Worm (Caenorhabditis elegans): ENCODE results near the gene srh-69.

DNA sequence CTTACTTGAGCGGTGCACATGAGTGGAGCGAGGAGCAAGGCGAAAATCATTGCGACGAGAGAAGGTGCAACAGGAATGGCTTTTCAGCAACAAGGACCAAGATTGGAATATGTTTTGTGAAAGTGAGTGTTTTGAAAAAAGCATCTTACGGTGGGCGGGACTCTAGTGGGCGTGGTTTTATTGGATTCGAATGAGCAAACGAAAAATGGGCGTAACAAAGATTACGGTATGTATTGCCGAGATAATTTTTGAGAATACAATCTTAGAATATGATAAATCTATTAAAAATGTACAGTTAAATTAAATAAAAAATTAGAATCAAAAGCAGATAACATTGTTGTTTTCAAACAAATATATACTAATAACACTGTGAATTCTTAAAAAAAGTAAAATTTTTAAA, 45.7 kb upstream of the srh-69 start, which contains the start of gene F49C5.12:
- no peak for TF ChIP-seq lin-11 (tag; optimal IDR thresholded peaks at IDR 0.05)
- no peak for TF ChIP-seq pha-2 (tag; optimal IDR thresholded peaks at IDR 0.05)
- TF ChIP-seq unc-3 (GFP tag; conservative IDR thresholded peaks at IDR 0.05): no peak
- TF ChIP-seq unc-3 (tag; optimal IDR thresholded peaks at IDR 0.05): no peak
- TF ChIP-seq ceh-2 (tag; optimal IDR thresholded peaks at IDR 0.05): no peak
- no peak for TF ChIP-seq fax-1 (tag; optimal IDR thresholded peaks at IDR 0.05)
- TF ChIP-seq tbx-7 (tag; optimal IDR thresholded peaks at IDR 0.05): no peak
- no peak for TF ChIP-seq ama-1 (optimal IDR thresholded peaks at IDR 0.05)
- TF ChIP-seq nhr-11 (tag; optimal IDR thresholded peaks at IDR 0.05): no peak
